Worm (Caenorhabditis elegans): ENCODE measurements around the gene rbd-1.

ce11 chrIV:12688370-12688769, 36.4 kb upstream of the rbd-1 start, which contains the start of gene T23B5.3:
- TF ChIP-seq unc-62 (GFP tag; optimal IDR thresholded peaks at IDR 0.05): no peak
- no peak for TF ChIP-seq him-1 (tag; optimal IDR thresholded peaks at IDR 0.05)
- TF ChIP-seq let-607 (tag; optimal IDR thresholded peaks at IDR 0.05): no peak
- no peak for TF ChIP-seq lsl-1 (GFP tag; optimal IDR thresholded peaks at IDR 0.05)
- TF ChIP-seq C17E4.6 (GFP tag; IDR thresholded peaks at IDR 0.05): no peak
- no peak for TF ChIP-seq nhr-27 (tag; optimal IDR thresholded peaks at IDR 0.05)
- TF ChIP-seq ama-1 (optimal IDR thresholded peaks at IDR 0.05): no peak
- TF ChIP-seq ama-1 (GFP tag; optimal IDR thresholded peaks at IDR 0.05): no peak
- no peak for TF ChIP-seq ztf-6 (GFP tag; IDR thresholded peaks at IDR 0.05)
- TF ChIP-seq ekl-4 (GFP tag; IDR thresholded peaks at IDR 0.05): no peak

Measured in whole organism, young adult.